Worm (Caenorhabditis elegans) whole organism, early embryonic: ENCODE measurements around the gene T14G11.1.
A peak's percentile ranks its signal among the peaks of the same experiment; 100 is the strongest.

Experiments used
- B0310.2 ChIP-seq: sonication (generic microtip); optimal IDR thresholded peaks from 2 replicates; lab custom pipeline; 2016; ENCODE audit warnings: mild to moderate bottlenecking, missing genetic modification characterization, missing compliant biosample characterization
- F13C5.2 ChIP-seq: sonication (generic microtip); optimal IDR thresholded peaks from 2 replicates; lab custom pipeline; 2017; ENCODE audit warnings: mild to moderate bottlenecking, missing genetic modification characterization, inconsistent platforms, missing compliant biosample characterization
- aly-1 ChIP-seq: sonication (generic microtip); optimal IDR thresholded peaks from 2 replicates; lab custom pipeline; 2016; ENCODE audit warnings: missing genetic modification characterization, missing compliant biosample characterization
- ama-1 ChIP-seq: fragments of 150-350 bp; optimal IDR thresholded peaks from 2 replicates; lab custom pipeline; 2014
- ceh-13 ChIP-seq: fragments of 200-800 bp; sonication (Bioruptor generic); optimal IDR thresholded peaks from 2 replicates; lab custom pipeline; 2018; ENCODE audit warnings: mild to moderate bottlenecking, missing genetic modification characterization, missing compliant biosample characterization
- ceh-36 ChIP-seq: sonication (generic microtip); optimal IDR thresholded peaks from 2 replicates; lab custom pipeline; 2016; ENCODE audit warnings: missing genetic modification characterization, inconsistent platforms, missing compliant biosample characterization
- ets-7 ChIP-seq: sonication (generic microtip); optimal IDR thresholded peaks from 2 replicates; lab custom pipeline; 2016; ENCODE audit warnings: missing genotype, missing genetic modification characterization, missing compliant biosample characterization
- flt-1 ChIP-seq: fragments of 200-800 bp; sonication (Bioruptor generic); IDR thresholded peaks from 2 replicates; pipeline ENCODE4 v1.3.6; 2022; ENCODE audit warnings: missing genetic modification characterization, missing compliant biosample characterization
- hmbx-1 ChIP-seq: sonication (generic microtip); optimal IDR thresholded peaks from 2 replicates; lab custom pipeline; 2016; ENCODE audit warnings: mild to moderate bottlenecking, missing genetic modification characterization, missing compliant biosample characterization
- hmg-4 ChIP-seq: fragments of 200-800 bp; sonication (Bioruptor generic); optimal IDR thresholded peaks from 2 replicates; lab custom pipeline; 2018; ENCODE audit warnings: mild to moderate bottlenecking, missing genetic modification characterization, missing compliant biosample characterization
- hnd-1 ChIP-seq: sonication (generic microtip); optimal IDR thresholded peaks from 2 replicates; lab custom pipeline; 2016; ENCODE audit warnings: missing genetic modification characterization, missing compliant biosample characterization
- pes-1 ChIP-seq: fragments of 200-800 bp; sonication (Bioruptor generic); IDR thresholded peaks from 2 replicates; pipeline ENCODE4 v1.3.6; 2022; ENCODE audit warnings: missing genetic modification reagents, missing genetic modification characterization, missing compliant biosample characterization
- scrt-1 ChIP-seq: fragments of 200-800 bp; sonication (Bioruptor generic); IDR thresholded peaks from 2 replicates; pipeline ENCODE4 v1.3.6; 2022; ENCODE audit warnings: missing genetic modification characterization, missing compliant biosample characterization
- sea-1 ChIP-seq: fragments of 200-800 bp; sonication (Bioruptor generic); conservative IDR thresholded peaks from 2 replicates; pipeline ENCODE4 v1.3.6; 2022; ENCODE audit warnings: missing genetic modification characterization, missing compliant biosample characterization
- tbx-11 ChIP-seq: fragments of 200-800 bp; sonication (Bioruptor generic); IDR thresholded peaks from 2 replicates; pipeline ENCODE4 v1.3.6; 2022; ENCODE audit warnings: missing genetic modification characterization, missing compliant biosample characterization
- tbx-37 ChIP-seq: fragments of 200-800 bp; sonication (Bioruptor generic); conservative IDR thresholded peaks from 2 replicates; pipeline ENCODE4 v1.3.6; 2022; ENCODE audit warnings: missing genetic modification reagents, missing genetic modification characterization, missing compliant biosample characterization
- tra-4 ChIP-seq: sonication (generic microtip); optimal IDR thresholded peaks from 2 replicates; lab custom pipeline; 2017; ENCODE audit warnings: missing genetic modification characterization, missing compliant biosample characterization

The T14G11.1 gene

DNA sequence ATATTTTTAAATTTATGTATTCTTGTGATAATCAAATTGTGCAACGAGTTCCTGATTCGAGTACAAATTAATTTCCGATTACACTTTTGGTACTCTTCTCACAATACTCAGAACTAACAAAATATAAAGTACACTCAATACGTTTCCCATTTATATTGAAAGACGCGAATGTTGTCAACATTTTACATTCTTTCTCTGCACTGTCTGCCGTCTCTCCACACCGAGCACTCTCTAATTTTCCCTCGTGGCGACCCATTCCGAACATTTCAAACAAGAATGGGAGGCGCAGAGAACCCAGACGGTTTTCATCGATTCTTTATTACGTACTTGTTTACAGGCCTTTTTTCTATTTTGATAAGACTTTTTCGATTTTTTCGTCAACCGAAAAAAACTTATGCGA lies 21.0 kb upstream of the T14G11.1 start, which contains the start of gene C09B7.2:
TSS of gene C09B7.2 (plus strand) at position 349 of the 400 bp plus-strand sequence.
- no peak for TF ChIP-seq ama-1 (lab: Kevin White, UChicago)
- TF ChIP-seq sea-1 (GFP tag; lab: Robert Waterston, UW), result no peak

- no peak for TF ChIP-seq F13C5.2 (tag; lab: Kevin White, UChicago)
- TF ChIP-seq pes-1, result no peak
- TF ChIP-seq ets-7 (tag; lab: Kevin White, UChicago), result no peak
- no peak for TF ChIP-seq tbx-11 (GFP tag; lab: Robert Waterston, UW)
- no peak for TF ChIP-seq sea-1 (GFP tag; lab: Robert Waterston, UW)
- no peak for TF ChIP-seq ceh-36 (tag; lab: Kevin White, UChicago)
- TF ChIP-seq B0310.2, result no peak
These were observed 15.5 kb upstream of the T14G11.1 start, which contains the start of gene ser-7 for ce11 chrX:2673272-2673671. Gene ser-7 (plus strand): TSS chrX:2673572.

- TF ChIP-seq hnd-1 (tag; lab: Kevin White, UChicago) (no peak), aly-1 (tag; lab: Kevin White, UChicago) (no peak), ceh-13 (no peak), tbx-11 (GFP tag; lab: Robert Waterston, UW) (no peak), pes-1 (no peak), scrt-1 (GFP tag; lab: Robert Waterston, UW) (no peak), sea-1 (GFP tag; lab: Robert Waterston, UW) (no peak), F13C5.2 (tag; lab: Kevin White, UChicago) (no peak), tra-4 (tag; lab: Kevin White, UChicago) (no peak), flt-1 (no peak), hmbx-1 (tag; lab: Kevin White, UChicago) (no peak), tbx-37 (GFP tag; lab: Robert Waterston, UW) (no peak), ceh-36 (tag; lab: Kevin White, UChicago) (no peak), hmg-4 (GFP tag; lab: Kevin White, UChicago) (no peak)
These were observed 14.3 kb upstream of the T14G11.1 start for ce11 chrX:2674514-2674913.

- TF ChIP-seq ama-1 (lab: Kevin White, UChicago) (no peak), tra-4 (tag; lab: Kevin White, UChicago) (no peak), ets-7 (tag; lab: Kevin White, UChicago) (no peak), sea-1 (GFP tag; lab: Robert Waterston, UW) (no peak), scrt-1 (GFP tag; lab: Robert Waterston, UW) (no peak), aly-1 (tag; lab: Kevin White, UChicago) (no peak), pes-1 (no peak), ceh-36 (tag; lab: Kevin White, UChicago) (no peak), F13C5.2 (tag; lab: Kevin White, UChicago) (no peak), hmbx-1 (tag; lab: Kevin White, UChicago) (no peak)
These were observed 4.3 kb upstream of the T14G11.1 start for ce11 chrX:2684448-2684847.

DNA sequence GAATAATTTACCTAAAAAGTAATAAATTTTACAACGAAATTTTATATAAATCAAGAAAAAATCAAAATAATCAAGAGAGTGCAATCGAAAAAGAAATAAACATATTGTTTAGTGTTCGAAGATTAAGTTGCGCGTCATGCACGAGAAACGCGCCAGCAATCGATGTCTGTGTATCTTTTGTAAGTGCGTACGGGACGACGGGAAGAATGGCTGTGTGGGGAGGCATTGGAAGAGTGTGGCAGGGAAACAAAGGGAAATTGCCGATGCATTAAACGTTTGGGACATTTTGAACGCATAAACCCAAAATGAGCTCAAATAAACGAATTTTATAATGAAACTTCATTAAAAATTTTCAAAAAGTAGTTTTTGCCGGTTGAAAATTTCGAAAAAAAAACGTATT lies 1.6 kb upstream of the T14G11.1 start, which contains the start of gene immt-1:
TSS of gene immt-1 (minus strand) at position 11 of the 400 bp plus-strand sequence.
- TF ChIP-seq hmg-4 (GFP tag; lab: Kevin White, UChicago) (peak; percentile 46), F13C5.2 (tag; lab: Kevin White, UChicago) (peak; percentile 53), sea-1 (GFP tag; lab: Robert Waterston, UW) (peak; percentile 56; the same call in 1 of the 2 replicates), hnd-1 (tag; lab: Kevin White, UChicago) (no peak), pes-1 (no peak), hmbx-1 (tag; lab: Kevin White, UChicago) (no peak)

DNA sequence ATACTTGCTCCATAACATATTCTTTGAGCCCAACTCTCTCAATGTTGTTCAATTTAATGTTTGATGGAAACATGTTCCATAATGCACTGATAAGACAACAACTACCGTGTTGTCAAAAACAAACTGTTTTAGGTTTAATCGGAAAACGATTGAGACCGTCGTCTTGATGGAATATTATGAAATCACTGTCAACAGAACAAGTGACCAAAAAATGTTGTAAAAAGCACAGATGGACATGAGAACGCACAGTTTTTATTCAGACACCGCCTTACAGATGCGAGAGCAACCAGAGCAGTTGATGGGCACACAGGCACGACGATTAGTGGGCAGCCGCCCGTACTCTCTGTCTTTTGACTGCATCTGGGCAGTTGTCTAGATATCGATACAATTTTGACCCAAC lies 4.2 kb downstream of the T14G11.1 start:
- TF ChIP-seq F13C5.2 (tag; lab: Kevin White, UChicago) (no peak), ama-1 (lab: Kevin White, UChicago) (no peak), hmg-4 (GFP tag; lab: Kevin White, UChicago) (no peak), ets-7 (tag; lab: Kevin White, UChicago) (no peak), scrt-1 (GFP tag; lab: Robert Waterston, UW) (no peak), ceh-36 (tag; lab: Kevin White, UChicago) (no peak), flt-1 (no peak), ceh-13 (no peak), tra-4 (tag; lab: Kevin White, UChicago) (no peak), aly-1 (tag; lab: Kevin White, UChicago) (no peak), tbx-11 (GFP tag; lab: Robert Waterston, UW) (no peak)

ce11 chrX:2694725-2695124 lies 5.9 kb downstream of the T14G11.1 start, which contains the start of gene T02C5.1:
Gene T02C5.1 (plus strand): TSS chrX:2694923.
- no peak for TF ChIP-seq tbx-37 (GFP tag; lab: Robert Waterston, UW)
- no peak for TF ChIP-seq hmbx-1 (tag; lab: Kevin White, UChicago)
- no peak for TF ChIP-seq sea-1 (GFP tag; lab: Robert Waterston, UW)
- TF ChIP-seq ceh-36 (tag; lab: Kevin White, UChicago), result no peak
- no peak for TF ChIP-seq hnd-1 (tag; lab: Kevin White, UChicago)
- no peak for TF ChIP-seq tra-4 (tag; lab: Kevin White, UChicago)
- no peak for TF ChIP-seq scrt-1 (GFP tag; lab: Robert Waterston, UW)
- no peak for TF ChIP-seq flt-1
- TF ChIP-seq hmg-4 (GFP tag; lab: Kevin White, UChicago), result no peak
- TF ChIP-seq tbx-11 (GFP tag; lab: Robert Waterston, UW), result no peak
- no peak for TF ChIP-seq pes-1
- no peak for TF ChIP-seq ets-7 (tag; lab: Kevin White, UChicago)
- no peak for TF ChIP-seq ceh-13

DNA sequence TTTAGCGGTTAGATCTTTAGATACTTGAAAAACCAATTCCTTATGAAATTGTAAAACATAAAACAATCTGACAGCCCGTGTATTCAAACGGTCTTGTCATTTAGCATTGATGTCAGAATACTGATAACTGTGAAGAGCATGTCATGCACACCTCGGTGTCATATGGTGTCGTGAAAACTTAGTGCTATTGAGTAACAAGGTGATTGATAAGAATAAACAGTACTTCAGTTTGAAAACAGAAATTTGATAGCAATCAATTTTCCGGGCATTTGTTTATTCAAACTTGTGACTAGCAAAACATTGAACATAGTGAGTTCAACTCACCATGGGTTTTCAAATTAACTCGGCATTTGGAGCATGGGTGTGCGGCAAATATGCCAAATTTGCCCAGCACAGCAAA lies 6.5 kb downstream of the T14G11.1 start:
- TF ChIP-seq tbx-37 (GFP tag; lab: Robert Waterston, UW) (no peak), scrt-1 (GFP tag; lab: Robert Waterston, UW) (no peak), B0310.2 (no peak), F13C5.2 (tag; lab: Kevin White, UChicago) (no peak), hmbx-1 (tag; lab: Kevin White, UChicago) (no peak), ets-7 (tag; lab: Kevin White, UChicago) (no peak), ceh-13 (no peak)
